Worm (Caenorhabditis elegans) whole organism, mixed stage, embryonic: Measurements from ENCODE around the gene F18E9.4.

Experiments used
- pha-4 ChIP-seq: fragments of 150-350 bp; optimal IDR thresholded peaks from 2 replicates; lab custom pipeline; 2018; ENCODE audit warnings: missing biosample characterization, missing genetic modification reagents, missing genetic modification characterization
- unc-62 ChIP-seq: fragments of 150-350 bp; optimal IDR thresholded peaks from 2 replicates; lab custom pipeline; 2014; ENCODE audit warnings: missing biosample characterization, missing genetic modification reagents, missing genetic modification characterization

DNA sequence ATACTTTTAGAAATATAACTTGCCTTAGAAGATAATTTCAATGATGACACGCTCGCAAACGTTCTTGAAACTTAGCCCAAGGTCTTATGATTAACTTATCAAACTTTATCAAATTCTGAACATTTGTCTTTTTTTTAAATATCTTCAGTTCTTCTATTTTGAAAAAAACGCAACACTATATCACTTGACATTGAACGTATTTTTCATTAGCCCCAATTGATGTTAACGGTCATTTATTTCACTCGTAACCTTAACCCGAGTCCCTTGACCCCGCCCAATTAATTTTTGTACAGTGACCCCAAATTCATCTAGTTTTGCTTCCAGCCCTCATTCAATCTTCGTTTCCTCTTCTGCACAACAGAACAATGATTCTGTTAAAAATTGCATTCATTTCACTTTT, 5.5 kb downstream of the F18E9.4 start, which contains the start of gene F18E9.3:
- no peak for TF ChIP-seq pha-4
- TF ChIP-seq unc-62 (GFP tag; lab: Kevin White, UChicago): no peak
